Worm (Caenorhabditis elegans): ENCODE results near the gene T18D3.9.
A peak's percentile ranks its signal among the peaks of the same experiment; 100 is the strongest.

Gene T18D3.9

ce11 chrX:12436486-12436885 lies 17.8 kb downstream of the T18D3.9 start:
- TF ChIP-seq skn-1 (tag; optimal IDR thresholded peaks at IDR 0.05), result no peak
- TF ChIP-seq nhr-11 (tag; optimal IDR thresholded peaks at IDR 0.05), result no peak
- TF ChIP-seq lin-11 (tag; optimal IDR thresholded peaks at IDR 0.05), result no peak
- no peak for TF ChIP-seq nhr-25 (tag; optimal IDR thresholded peaks at IDR 0.05)
- no peak for TF ChIP-seq aly-2 (tag; optimal IDR thresholded peaks at IDR 0.05)
- no peak for TF ChIP-seq ceh-82 (tag; optimal IDR thresholded peaks at IDR 0.05)
- no peak for TF ChIP-seq C34F6.9 (tag; optimal IDR thresholded peaks at IDR 0.05)
- no peak for TF ChIP-seq gmeb-1 (tag; optimal IDR thresholded peaks at IDR 0.05)
- no peak for TF ChIP-seq mab-5 (tag; optimal IDR thresholded peaks at IDR 0.05)
- no peak for TF ChIP-seq nhr-23 (tag; optimal IDR thresholded peaks at IDR 0.05)
- no peak for TF ChIP-seq unc-39 (tag; optimal IDR thresholded peaks at IDR 0.05)
- no peak for TF ChIP-seq F13H6.1 (tag; optimal IDR thresholded peaks at IDR 0.05)
- TF ChIP-seq R02D3.7 (tag; optimal IDR thresholded peaks at IDR 0.05), result no peak
- TF ChIP-seq nhr-237 (tag; optimal IDR thresholded peaks at IDR 0.05), result no peak

DNA sequence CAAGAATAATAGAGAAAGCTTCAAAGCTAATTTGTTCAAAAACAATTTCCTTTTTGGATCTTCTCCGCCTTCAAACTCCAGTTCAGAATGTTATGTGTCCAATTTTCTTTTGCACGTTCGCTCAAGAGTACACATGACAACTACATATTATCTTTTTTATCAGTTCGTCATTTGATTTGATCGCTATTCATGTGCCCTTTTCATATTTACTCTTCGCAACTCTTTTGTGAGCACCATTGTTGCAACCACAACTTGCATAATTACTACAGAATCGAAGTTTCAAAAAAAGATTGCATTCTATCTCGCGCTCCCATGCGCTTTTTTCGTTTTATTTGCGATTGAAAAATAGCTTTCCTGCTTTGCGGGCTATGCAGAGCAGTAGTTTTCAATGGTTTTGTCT lies 19.0 kb downstream of the T18D3.9 start:
- TF ChIP-seq dmd-4 (tag; optimal IDR thresholded peaks at IDR 0.05) (no peak), nhr-129 (tag; optimal IDR thresholded peaks at IDR 0.05) (peak; percentile 23), fos-1 (tag; optimal IDR thresholded peaks at IDR 0.05) (peak; percentile 57), nhr-12 (tag; optimal IDR thresholded peaks at IDR 0.05) (no peak)

DNA sequence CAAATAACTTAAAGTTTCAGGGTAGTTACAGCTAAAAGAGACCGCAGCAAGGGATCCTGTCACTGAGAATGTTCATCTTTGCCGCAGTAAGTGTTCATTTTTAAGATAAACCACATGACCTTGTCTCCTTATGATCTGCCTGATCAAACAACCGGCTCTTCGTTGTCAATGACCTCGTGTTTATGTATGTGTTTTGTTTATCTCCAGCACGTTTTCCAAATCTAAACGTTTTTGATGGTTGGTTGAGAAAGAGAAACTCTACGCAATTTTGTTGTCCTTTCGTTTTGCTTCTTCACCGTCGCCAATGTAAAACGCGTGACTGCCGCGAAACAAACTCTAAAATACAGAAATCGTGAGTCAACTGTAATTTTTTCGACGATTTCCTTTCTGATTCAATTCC lies 20.2 kb downstream of the T18D3.9 start, which contains the start of gene tsct-1:
tsct-1 (plus strand) TSS at position 12 of the 400 bp plus-strand sequence.
- TF ChIP-seq ztf-4 (tag; optimal IDR thresholded peaks at IDR 0.05) (no peak), nhr-129 (tag; optimal IDR thresholded peaks at IDR 0.05) (peak; percentile 1)

- TF ChIP-seq lsy-2 (tag; optimal IDR thresholded peaks at IDR 0.05) (no peak), nhr-21 (tag; optimal IDR thresholded peaks at IDR 0.05) (no peak), mab-5 (tag; optimal IDR thresholded peaks at IDR 0.05) (no peak), lin-39 (tag; optimal IDR thresholded peaks at IDR 0.05) (no peak), sem-4 (tag; optimal IDR thresholded peaks at IDR 0.05) (no peak), unc-55 (GFP tag; optimal IDR thresholded peaks at IDR 0.05) (no peak)
Observed at ce11 chrX:12430309-12430708, 23.9 kb downstream of the T18D3.9 start, which contains the start of gene med-1. Gene med-1 (plus strand): TSS chrX:12430609.

- TF ChIP-seq ama-1 (optimal IDR thresholded peaks at IDR 0.05) (no peak), mab-5 (tag; optimal IDR thresholded peaks at IDR 0.05) (no peak), sma-3 (GFP tag; optimal IDR thresholded peaks at IDR 0.05) (peak; percentile 88), Y55F3AM.14 (GFP tag; optimal IDR thresholded peaks at IDR 0.05) (no peak), nhr-11 (tag; optimal IDR thresholded peaks at IDR 0.05) (no peak), unc-39 (tag; optimal IDR thresholded peaks at IDR 0.05) (no peak), elt-3 (tag; optimal IDR thresholded peaks at IDR 0.05) (no peak), ZK546.5 (tag; optimal IDR thresholded peaks at IDR 0.05) (no peak), nhr-23 (tag; optimal IDR thresholded peaks at IDR 0.05) (no peak), F13H6.1 (tag; optimal IDR thresholded peaks at IDR 0.05) (no peak), R02D3.7 (tag; optimal IDR thresholded peaks at IDR 0.05) (no peak), peb-1 (tag; optimal IDR thresholded peaks at IDR 0.05) (no peak), blmp-1 (tag; optimal IDR thresholded peaks at IDR 0.05; ENCODE audit: insufficient read depth) (peak; percentile 14), aly-2 (tag; optimal IDR thresholded peaks at IDR 0.05) (no peak), lin-11 (tag; optimal IDR thresholded peaks at IDR 0.05) (no peak), alr-1 (tag; optimal IDR thresholded peaks at IDR 0.05) (no peak), nhr-12 (tag; optimal IDR thresholded peaks at IDR 0.05) (no peak), lin-13 (GFP tag; optimal IDR thresholded peaks at IDR 0.05) (no peak), sma-9 (GFP tag; optimal IDR thresholded peaks at IDR 0.05) (peak; percentile 87), sma-9 (tag; optimal IDR thresholded peaks at IDR 0.05) (no peak), zag-1 (tag; optimal IDR thresholded peaks at IDR 0.05) (no peak), lin-39 (tag; optimal IDR thresholded peaks at IDR 0.05) (no peak), mdl-1 (tag; optimal IDR thresholded peaks at IDR 0.05) (peak in 1 of 2 experiments; percentile 24), fos-1 (tag; optimal IDR thresholded peaks at IDR 0.05) (peak; percentile 13), snpc-4 (tag; optimal IDR thresholded peaks at IDR 0.05) (no peak), nhr-237 (tag; optimal IDR thresholded peaks at IDR 0.05) (no peak), C34F6.9 (tag; optimal IDR thresholded peaks at IDR 0.05) (no peak), nhr-21 (tag; optimal IDR thresholded peaks at IDR 0.05) (peak; percentile 91), unc-55 (GFP tag; optimal IDR thresholded peaks at IDR 0.05) (no peak), egl-27 (tag; optimal IDR thresholded peaks at IDR 0.05) (peak; percentile 63), nhr-6 (tag; optimal IDR thresholded peaks at IDR 0.05) (no peak), crh-2 (tag; optimal IDR thresholded peaks at IDR 0.05) (peak; percentile 19), gmeb-1 (tag; optimal IDR thresholded peaks at IDR 0.05) (no peak), mbf-1 (tag; optimal IDR thresholded peaks at IDR 0.05) (no peak), skn-1 (tag; optimal IDR thresholded peaks at IDR 0.05) (no peak), ceh-82 (tag; optimal IDR thresholded peaks at IDR 0.05) (no peak), ceh-16 (tag; optimal IDR thresholded peaks at IDR 0.05) (no peak), ztf-1 (GFP tag; conservative IDR thresholded peaks at IDR 0.05) (no peak), unc-62 (GFP tag; optimal IDR thresholded peaks at IDR 0.05) (no peak), nhr-129 (tag; optimal IDR thresholded peaks at IDR 0.05) (no peak)
Observed at ce11 chrX:12425427-12425826, 28.8 kb downstream of the T18D3.9 start, which contains the start of gene T24D3.2. Gene T24D3.2 (plus strand): TSS chrX:12425730.
